Fruit fly (Drosophila melanogaster) whole organism, embryonic: ENCODE data around the gene mTerf3.

Experiments
- Ada2b ChIP-seq: fragments of 200-800 bp; sonication (Bioruptor generic); IDR thresholded peaks from 2 replicates; pipeline ENCODE4 v1.3.6; 2022; ENCODE audit warnings: missing biosample characterization, missing genetic modification characterization
- Adf1 ChIP-seq: fragments of 200-800 bp; sonication (Bioruptor generic); IDR thresholded peaks from 2 replicates; pipeline ENCODE4 v1.3.6; 2022; ENCODE audit warnings: missing biosample characterization, missing genetic modification characterization
- Blimp-1 ChIP-seq: fragments of 200-800 bp; sonication (Bioruptor generic); optimal IDR thresholded peaks from 3 replicates; lab custom pipeline; 2018; ENCODE audit warnings: missing biosample characterization, missing genetic modification characterization, mild to moderate bottlenecking, moderate library complexity, missing genetic modification reagents
- CG10565 ChIP-seq: fragments of 200-800 bp; sonication (Bioruptor generic); optimal IDR thresholded peaks from 3 replicates; lab custom pipeline; 2016; ENCODE audit warnings: missing biosample characterization, mild to moderate bottlenecking, missing genetic modification characterization
- CG12155 ChIP-seq: fragments of 200-800 bp; sonication (Bioruptor generic); optimal IDR thresholded peaks from 3 replicates; lab custom pipeline; 2016; ENCODE audit warnings: missing biosample characterization, missing genetic modification characterization
- CG12744 ChIP-seq: fragments of 200-800 bp; sonication (Bioruptor generic); optimal IDR thresholded peaks from 2 replicates; lab custom pipeline; 2016; ENCODE audit warnings: missing biosample characterization, missing genetic modification characterization
- CG13123 ChIP-seq: fragments of 200-800 bp; sonication (Bioruptor generic); optimal IDR thresholded peaks from 2 replicates; lab custom pipeline; 2016; ENCODE audit warnings: missing biosample characterization, missing genetic modification characterization
- CG13894 ChIP-seq: fragments of 200-800 bp; sonication (Bioruptor generic); optimal IDR thresholded peaks from 3 replicates; lab custom pipeline; 2018; ENCODE audit warnings: missing biosample characterization, mild to moderate bottlenecking, missing genetic modification characterization, moderate library complexity
- CG15601 ChIP-seq: fragments of 200-800 bp; sonication (Bioruptor generic); optimal IDR thresholded peaks from 3 replicates; lab custom pipeline; 2019; ENCODE audit warnings: missing biosample characterization, mild to moderate bottlenecking, missing genetic modification characterization, moderate library complexity
- CG15696 ChIP-seq: fragments of 200-800 bp; sonication (Bioruptor generic); optimal IDR thresholded peaks from 2 replicates; lab custom pipeline; 2019; ENCODE audit warnings: missing biosample characterization, mild to moderate bottlenecking, missing genetic modification characterization, moderate library complexity
- CG1832 ChIP-seq: fragments of 200-800 bp; sonication (Bioruptor generic); optimal IDR thresholded peaks from 2 replicates; lab custom pipeline; 2017; ENCODE audit warnings: missing biosample characterization, mild to moderate bottlenecking, missing genetic modification characterization, inconsistent platforms
- CG18599 ChIP-seq: fragments of 200-800 bp; sonication (Bioruptor generic); optimal IDR thresholded peaks from 3 replicates; lab custom pipeline; 2017; ENCODE audit warnings: missing biosample characterization, missing genetic modification characterization, mild to moderate bottlenecking, moderate library complexity, missing genetic modification reagents
- CG2199 ChIP-seq: fragments of 200-800 bp; sonication (Bioruptor generic); IDR thresholded peaks from 3 replicates; pipeline ENCODE4 v1.3.6; 2022; ENCODE audit warnings: missing biosample characterization, missing genetic modification characterization
- CG3281 ChIP-seq: fragments of 200-800 bp; sonication (Bioruptor generic); optimal IDR thresholded peaks from 3 replicates; lab custom pipeline; 2017; ENCODE audit warnings: missing biosample characterization, mild to moderate bottlenecking, missing genetic modification characterization
- CG34422 ChIP-seq: fragments of 200-800 bp; sonication (Bioruptor generic); IDR thresholded peaks from 3 replicates; pipeline ENCODE4 v1.3.6; 2022; ENCODE audit warnings: missing biosample characterization, missing genetic modification characterization
- CG4730 ChIP-seq: fragments of 200-800 bp; sonication (Bioruptor generic); IDR thresholded peaks from 2 replicates; pipeline ENCODE4 v1.3.6; 2022; ENCODE audit warnings: missing biosample characterization, missing genetic modification characterization
- CG7928 ChIP-seq: fragments of 200-800 bp; sonication (Bioruptor generic); optimal IDR thresholded peaks from 2 replicates; lab custom pipeline; 2017; ENCODE audit warnings: missing biosample characterization, mild to moderate bottlenecking, missing genetic modification characterization
- CG9437 ChIP-seq: fragments of 200-800 bp; sonication (Bioruptor generic); optimal IDR thresholded peaks from 2 replicates; lab custom pipeline; 2018; ENCODE audit warnings: missing biosample characterization, mild to moderate bottlenecking, missing genetic modification characterization
- Dll ChIP-seq: fragments of 200-800 bp; sonication (Bioruptor generic); IDR thresholded peaks from 4 replicates; pipeline ENCODE4 v1.3.6; 2022; ENCODE audit warnings: missing biosample characterization, missing genetic modification characterization; ENCODE audit not compliant: partially characterized antibody
- Dp ChIP-seq: fragments of 200-800 bp; sonication (Bioruptor generic); optimal IDR thresholded peaks from 2 replicates; lab custom pipeline; 2018; ENCODE audit warnings: missing biosample characterization, mild to moderate bottlenecking, missing genetic modification characterization, moderate library complexity
- Drgx ChIP-seq: fragments of 200-800 bp; sonication (Bioruptor generic); IDR thresholded peaks from 2 replicates; pipeline ENCODE4 v1.3.6; 2022; ENCODE audit warnings: missing biosample characterization, missing genetic modification characterization
- Fer1 ChIP-seq: fragments of 200-800 bp; sonication (Bioruptor generic); optimal IDR thresholded peaks from 2 replicates; lab custom pipeline; 2017; ENCODE audit warnings: missing biosample characterization, mild to moderate bottlenecking, missing genetic modification characterization
- Fer3 ChIP-seq: fragments of 200-800 bp; sonication (Bioruptor generic); optimal IDR thresholded peaks from 2 replicates; lab custom pipeline; 2018; ENCODE audit warnings: missing biosample characterization, mild to moderate bottlenecking, missing genetic modification characterization, moderate library complexity
- Hand ChIP-seq: fragments of 200-800 bp; sonication (Bioruptor generic); optimal IDR thresholded peaks from 2 replicates; lab custom pipeline; 2017; ENCODE audit warnings: mild to moderate bottlenecking, missing biosample characterization, missing genetic modification reagents, missing genetic modification characterization
- Hmx ChIP-seq: fragments of 200-800 bp; sonication (Bioruptor generic); optimal IDR thresholded peaks from 2 replicates; lab custom pipeline; 2016; ENCODE audit warnings: missing biosample characterization, missing genetic modification characterization
- Lim3 ChIP-seq: fragments of 200-800 bp; sonication (Bioruptor generic); IDR thresholded peaks from 2 replicates; pipeline ENCODE4 v1.3.6; 2022; ENCODE audit warnings: missing biosample characterization, missing genetic modification characterization
- Mrtf ChIP-seq: fragments of 200-800 bp; sonication (Bioruptor generic); IDR thresholded peaks from 3 replicates; pipeline ENCODE4 v1.3.6; 2022; ENCODE audit warnings: missing biosample characterization, missing genetic modification characterization
- Neu2 ChIP-seq: fragments of 200-800 bp; sonication (Bioruptor generic); optimal IDR thresholded peaks from 3 replicates; lab custom pipeline; 2016; ENCODE audit warnings: missing biosample characterization, missing genetic modification characterization, borderline replicate concordance
- Oaz ChIP-seq: fragments of 200-800 bp; sonication (Bioruptor generic); IDR thresholded peaks from 2 replicates; pipeline ENCODE4 v1.3.6; 2022; ENCODE audit warnings: missing biosample characterization, missing genetic modification characterization
- Oli ChIP-seq: fragments of 200-800 bp; sonication (Bioruptor generic); optimal IDR thresholded peaks from 2 replicates; lab custom pipeline; 2018; ENCODE audit warnings: missing biosample characterization, mild to moderate bottlenecking, missing genetic modification characterization, moderate library complexity
- Poxn ChIP-seq: fragments of 200-800 bp; sonication (Bioruptor generic); IDR thresholded peaks from 2 replicates; pipeline ENCODE4 v1.3.6; 2022; ENCODE audit warnings: missing biosample characterization, missing genetic modification characterization
- Ptx1 ChIP-seq: fragments of 200-800 bp; sonication (Bioruptor generic); IDR thresholded peaks from 2 replicates; pipeline ENCODE4 v1.3.6; 2022; ENCODE audit warnings: missing biosample characterization, missing genetic modification characterization
- Sox102F ChIP-seq: fragments of 200-800 bp; sonication (Bioruptor generic); optimal IDR thresholded peaks from 2 replicates; lab custom pipeline; 2018; ENCODE audit warnings: missing biosample characterization, mild to moderate bottlenecking, missing genetic modification characterization, moderate library complexity
- Taf1 ChIP-seq: fragments of 200-800 bp; sonication (Bioruptor generic); IDR thresholded peaks from 2 replicates; pipeline ENCODE4 v1.3.6; 2022; ENCODE audit warnings: missing biosample characterization, missing genetic modification characterization
- Usf ChIP-seq: fragments of 200-800 bp; sonication (Bioruptor generic); optimal IDR thresholded peaks from 2 replicates; lab custom pipeline; 2017; ENCODE audit warnings: missing genotype, missing biosample characterization, missing genetic modification characterization
- ab ChIP-seq: fragments of 200-800 bp; sonication (Bioruptor generic); optimal IDR thresholded peaks from 2 replicates; lab custom pipeline; 2016; ENCODE audit warnings: missing biosample characterization, missing genetic modification characterization
- ash1 ChIP-seq: fragments of 200-800 bp; sonication (Bioruptor generic); optimal IDR thresholded peaks from 2 replicates; lab custom pipeline; 2018; ENCODE audit warnings: missing biosample characterization, mild to moderate bottlenecking, missing genetic modification characterization
- btn ChIP-seq: fragments of 200-800 bp; sonication (Bioruptor generic); optimal IDR thresholded peaks from 2 replicates; lab custom pipeline; 2016; ENCODE audit warnings: missing biosample characterization, missing genetic modification characterization
- chif ChIP-seq, 2 experiments: fragments of 200-800 bp; sonication (Bioruptor generic); optimal IDR thresholded peaks; 3 replicates each; lab custom pipeline; 2016; ENCODE audit warnings: missing biosample characterization in 2 of 2, missing genetic modification characterization in 2 of 2
- cwo ChIP-seq: fragments of 200-800 bp; sonication (Bioruptor generic); optimal IDR thresholded peaks from 3 replicates; lab custom pipeline; 2017; ENCODE audit warnings: missing biosample characterization, missing genetic modification characterization, mild to moderate bottlenecking, moderate library complexity, missing genetic modification reagents
- ems ChIP-seq: fragments of 200-800 bp; sonication (Bioruptor generic); optimal IDR thresholded peaks from 3 replicates; lab custom pipeline; 2016; ENCODE audit warnings: missing biosample characterization, missing genetic modification characterization
- ewg ChIP-seq: fragments of 200-800 bp; sonication (Bioruptor generic); optimal IDR thresholded peaks from 3 replicates; lab custom pipeline; 2017; ENCODE audit warnings: mild to moderate bottlenecking, missing biosample characterization, missing genetic modification reagents, missing genetic modification characterization
- fu2 ChIP-seq: fragments of 200-800 bp; sonication (Bioruptor generic); optimal IDR thresholded peaks from 2 replicates; lab custom pipeline; 2016; ENCODE audit warnings: missing biosample characterization, missing genetic modification characterization
- gfzf ChIP-seq: fragments of 200-800 bp; sonication (Bioruptor generic); optimal IDR thresholded peaks from 2 replicates; lab custom pipeline; 2016; ENCODE audit warnings: missing biosample characterization, mild to moderate bottlenecking, missing genetic modification characterization, moderate library complexity
- mam ChIP-seq: fragments of 200-800 bp; sonication (Bioruptor generic); optimal IDR thresholded peaks from 3 replicates; lab custom pipeline; 2016; ENCODE audit warnings: missing biosample characterization, missing genetic modification characterization
- sc ChIP-seq, 3 experiments: fragments of >200 bp in 2 of 3; fragments of 200-800 bp in 1 of 3; sonication (Bioruptor generic) in 1 of 3; optimal IDR thresholded peaks; 2 replicates in 2 of 3; 3 replicates in 1 of 3; lab custom pipeline; 2017; ENCODE audit warnings: mild to moderate bottlenecking in 1 of 3, missing biosample characterization in 1 of 3, missing genetic modification characterization in 1 of 3, missing genetic modification reagents in 1 of 3
- sima ChIP-seq: fragments of 200-800 bp; sonication (Bioruptor generic); optimal IDR thresholded peaks from 2 replicates; lab custom pipeline; 2016; ENCODE audit warnings: missing biosample characterization, missing genetic modification characterization
- trh ChIP-seq: fragments of 200-800 bp; sonication (Bioruptor generic); optimal IDR thresholded peaks from 2 replicates; lab custom pipeline; 2016; ENCODE audit warnings: missing biosample characterization, missing genetic modification characterization
- tup ChIP-seq: fragments of 200-800 bp; sonication (Bioruptor generic); optimal IDR thresholded peaks from 2 replicates; lab custom pipeline; 2016; ENCODE audit warnings: missing biosample characterization, mild to moderate bottlenecking, missing genetic modification characterization, moderate library complexity

The mTerf3 gene

dm6 chr3L:20508136-20508635, 12.4 kb downstream of the mTerf3 start (continued):
- TF ChIP-seq Blimp-1: peak; percentile 89
- TF ChIP-seq Lim3 (GFP tag; lab: Robert Waterston, UW): 0 out of 2 replicates have a peak, but pooled peaks have one; percentile 46
- TF ChIP-seq CG12155 (GFP tag; lab: Kevin White, UChicago): peak; percentile 96
- TF ChIP-seq Oaz (GFP tag; lab: Robert Waterston, UW): no peak; the same call in 1 of the 2 replicates
- TF ChIP-seq CG15696: peak; percentile 91
- peak; percentile 98 for TF ChIP-seq CG18599
- peak; percentile 18 for TF ChIP-seq CG10565
- peak; percentile 88 for TF ChIP-seq Poxn (GFP tag; lab: Robert Waterston, UW)
- peak; percentile 84 for TF ChIP-seq trh (GFP tag; lab: Kevin White, UChicago)
- peak; percentile 81 for TF ChIP-seq ash1
- TF ChIP-seq Usf (GFP tag; lab: Kevin White, UChicago): peak; percentile 94
- peak; percentile 75 for TF ChIP-seq CG15601
- peak; percentile 90 to 94 for TF ChIP-seq chif (GFP tag; optimal IDR thresholded peaks at IDR 0.05; lab: Kevin White, UChicago)
- peak; percentile 74 for TF ChIP-seq CG7928
- TF ChIP-seq CG3281 (GFP tag; lab: Kevin White, UChicago): peak; percentile 97
- TF ChIP-seq Ada2b (GFP tag; lab: Robert Waterston, UW): peak; percentile 94
- TF ChIP-seq CG34422 (GFP tag; lab: Robert Waterston, UW): peak; percentile 93
- TF ChIP-seq Fer3 (tag; lab: Kevin White, UChicago): peak; percentile 96
- peak; percentile 48 for TF ChIP-seq sima (GFP tag; lab: Kevin White, UChicago)
- peak; percentile 92 for TF ChIP-seq ems
- peak; percentile 89 for TF ChIP-seq Hand (GFP tag; lab: Kevin White, UChicago)
- peak; percentile 21 for TF ChIP-seq btn (GFP tag; lab: Kevin White, UChicago)
- TF ChIP-seq Fer1: peak; percentile 95
- TF ChIP-seq CG12744 (GFP tag; lab: Kevin White, UChicago): peak; percentile 92
- TF ChIP-seq ab (GFP tag; lab: Kevin White, UChicago): peak; percentile 80
- no peak for TF ChIP-seq sc (optimal IDR thresholded peaks at IDR 0.05; lab: Kevin White, UChicago)
- peak; percentile 49 for TF ChIP-seq sc (GFP tag; optimal IDR thresholded peaks at IDR 0.05; lab: Kevin White, UChicago)
- TF ChIP-seq ewg (GFP tag; lab: Kevin White, UChicago): peak; percentile 75
- peak; percentile 87 for TF ChIP-seq CG4730 (GFP tag; lab: Robert Waterston, UW)
- TF ChIP-seq CG1832: no peak
- TF ChIP-seq CG9437 (GFP tag; lab: Kevin White, UChicago): peak; percentile 80
- TF ChIP-seq fu2 (GFP tag; lab: Kevin White, UChicago): peak; percentile 94
- TF ChIP-seq mam (GFP tag; lab: Kevin White, UChicago): peak; percentile 97
- no peak; the same call in 2 of the 3 replicates for TF ChIP-seq Mrtf (GFP tag; lab: Robert Waterston, UW)
- peak; percentile 64 for TF ChIP-seq Neu2 (GFP tag; lab: Kevin White, UChicago)
- TF ChIP-seq Dll (GFP tag; lab: Robert Waterston, UW): 0 out of 4 replicates have a peak, but pooled peaks have one; percentile 14
- TF ChIP-seq CG13123 (GFP tag; lab: Kevin White, UChicago): peak; percentile 77
- TF ChIP-seq Taf1 (GFP tag; lab: Robert Waterston, UW): peak; percentile 96
- peak; percentile 84; the same call in 2 of the 3 replicates for TF ChIP-seq CG2199 (GFP tag; lab: Robert Waterston, UW)
- TF ChIP-seq Hmx (GFP tag; lab: Kevin White, UChicago): peak; percentile 87
- peak; percentile 80 for TF ChIP-seq tup (GFP tag; lab: Kevin White, UChicago)
- TF ChIP-seq Sox102F (GFP tag; lab: Kevin White, UChicago): peak; percentile 88
- TF ChIP-seq Ptx1 (GFP tag; lab: Robert Waterston, UW): peak; percentile 95
- TF ChIP-seq Dp (GFP tag; lab: Kevin White, UChicago): no peak
- TF ChIP-seq CG13894 (tag; lab: Kevin White, UChicago): peak; percentile 97
- peak; percentile 82 for TF ChIP-seq Adf1 (GFP tag; lab: Robert Waterston, UW)
- peak; percentile 97 for TF ChIP-seq cwo
- TF ChIP-seq Drgx: no peak; the same call in 1 of the 2 replicates
- no peak for TF ChIP-seq gfzf (GFP tag; lab: Kevin White, UChicago)
- peak; percentile 92 for TF ChIP-seq Oli (tag; lab: Kevin White, UChicago)
